Worm (Caenorhabditis elegans) whole organism, L2 larva: Measurements from ENCODE around the gene F45E1.2.

Experiments used
- Y55F3AM.14 ChIP-seq: fragments of 200-800 bp; sonication (Bioruptor generic); optimal IDR thresholded peaks from 2 replicates; lab custom pipeline; 2018; ENCODE audit warnings: mild to moderate bottlenecking, missing genetic modification characterization, missing compliant biosample characterization
- ZK546.5 ChIP-seq: sonication (generic microtip); optimal IDR thresholded peaks from 2 replicates; lab custom pipeline; 2017; ENCODE audit warnings: missing biosample characterization, missing genetic modification characterization
- alr-1 ChIP-seq: fragments of 150-350 bp; optimal IDR thresholded peaks from 2 replicates; lab custom pipeline; 2014; ENCODE audit warnings: missing biosample characterization, missing genetic modification characterization
- aly-2 ChIP-seq: fragments of 150-350 bp; optimal IDR thresholded peaks from 2 replicates; lab custom pipeline; 2014; ENCODE audit warnings: missing biosample characterization, missing genetic modification characterization
- ama-1 ChIP-seq: fragments of 150-350 bp; optimal IDR thresholded peaks from 2 replicates; lab custom pipeline; 2018; ENCODE audit warnings: inconsistent platforms
- blmp-1 ChIP-seq: sonication (generic microtip); optimal IDR thresholded peaks from 2 replicates; lab custom pipeline; 2017; ENCODE audit warnings: missing genetic modification characterization, mild to moderate bottlenecking, missing compliant biosample characterization, antibody characterized with exemption, moderate library complexity; ENCODE audit not compliant: insufficient read depth
- ceh-16 ChIP-seq: fragments of 150-350 bp; optimal IDR thresholded peaks from 2 replicates; lab custom pipeline; 2014; ENCODE audit warnings: missing biosample characterization, missing genetic modification characterization
- crh-2 ChIP-seq: sonication (generic microtip); optimal IDR thresholded peaks from 2 replicates; lab custom pipeline; 2017; ENCODE audit warnings: missing biosample characterization, missing genetic modification characterization
- dmd-4 ChIP-seq: sonication (generic microtip); optimal IDR thresholded peaks from 2 replicates; lab custom pipeline; 2017; ENCODE audit warnings: missing biosample characterization, missing genetic modification characterization
- egl-27 ChIP-seq: sonication (generic microtip); optimal IDR thresholded peaks from 3 replicates; lab custom pipeline; 2017; ENCODE audit warnings: missing biosample characterization, missing genetic modification reagents, missing genetic modification characterization
- elt-1 ChIP-seq: fragments of 150-350 bp; optimal IDR thresholded peaks from 2 replicates; lab custom pipeline; 2014; ENCODE audit warnings: missing biosample characterization, missing genetic modification characterization
- elt-3 ChIP-seq: sonication (generic microtip); optimal IDR thresholded peaks from 2 replicates; lab custom pipeline; 2017; ENCODE audit warnings: missing biosample characterization, missing genetic modification characterization
- fos-1 ChIP-seq: fragments of 150-350 bp; optimal IDR thresholded peaks from 2 replicates; lab custom pipeline; 2014; ENCODE audit warnings: missing biosample characterization, missing genetic modification characterization
- gmeb-1 ChIP-seq: fragments of 150-350 bp; optimal IDR thresholded peaks from 2 replicates; lab custom pipeline; 2014; ENCODE audit warnings: missing biosample characterization, missing genetic modification characterization
- lin-11 ChIP-seq: fragments of 150-350 bp; sonication (generic microtip); optimal IDR thresholded peaks from 2 replicates; lab custom pipeline; 2014; ENCODE audit warnings: missing biosample characterization, missing genetic modification characterization, inconsistent platforms, mixed read lengths
- lin-13 ChIP-seq: fragments of 150-350 bp; optimal IDR thresholded peaks from 2 replicates; lab custom pipeline; 2014; ENCODE audit warnings: missing biosample characterization, missing genetic modification reagents, missing genetic modification characterization
- lin-39 ChIP-seq: fragments of 150-350 bp; optimal IDR thresholded peaks from 2 replicates; lab custom pipeline; 2014; ENCODE audit warnings: missing biosample characterization, missing genetic modification reagents, missing genetic modification characterization
- lsy-2 ChIP-seq, 2 experiments: fragments of 150-350 bp in 1 of 2; sonication (generic microtip) in 1 of 2; optimal IDR thresholded peaks; 2 replicates each; lab custom pipeline; 2014 to 2017; ENCODE audit warnings: missing biosample characterization in 2 of 2, missing genetic modification characterization in 2 of 2
- mbf-1 ChIP-seq: sonication (generic microtip); optimal IDR thresholded peaks from 2 replicates; lab custom pipeline; 2017; ENCODE audit warnings: missing biosample characterization, missing genetic modification characterization
- mdl-1 ChIP-seq, 2 experiments: fragments of 150-350 bp in 1 of 2; sonication (generic microtip) in 1 of 2; optimal IDR thresholded peaks; 2 replicates each; lab custom pipeline; 2017; ENCODE audit warnings: missing biosample characterization in 2 of 2, missing genetic modification characterization in 2 of 2
- nhr-11 ChIP-seq: fragments of 150-350 bp; optimal IDR thresholded peaks from 2 replicates; lab custom pipeline; 2014; ENCODE audit warnings: missing biosample characterization, missing genetic modification characterization
- nhr-12 ChIP-seq: fragments of 150-350 bp; optimal IDR thresholded peaks from 2 replicates; lab custom pipeline; 2014; ENCODE audit warnings: missing biosample characterization, missing genetic modification characterization
- nhr-129 ChIP-seq: fragments of 150-350 bp; optimal IDR thresholded peaks from 2 replicates; lab custom pipeline; 2014; ENCODE audit warnings: missing biosample characterization, missing genetic modification characterization
- nhr-21 ChIP-seq: fragments of 150-350 bp; optimal IDR thresholded peaks from 2 replicates; lab custom pipeline; 2014; ENCODE audit warnings: missing biosample characterization, missing genetic modification characterization
- nhr-23 ChIP-seq: fragments of 150-350 bp; optimal IDR thresholded peaks from 2 replicates; lab custom pipeline; 2014; ENCODE audit warnings: missing biosample characterization, missing genetic modification reagents, missing genetic modification characterization
- nhr-237 ChIP-seq: fragments of 150-350 bp; optimal IDR thresholded peaks from 2 replicates; lab custom pipeline; 2014; ENCODE audit warnings: missing biosample characterization, missing genetic modification characterization
- nhr-25 ChIP-seq: fragments of 150-350 bp; sonication (generic microtip); optimal IDR thresholded peaks from 3 replicates; lab custom pipeline; 2014; ENCODE audit warnings: missing biosample characterization, missing genetic modification characterization
- nhr-6 ChIP-seq: fragments of 150-350 bp; optimal IDR thresholded peaks from 2 replicates; lab custom pipeline; 2014; ENCODE audit warnings: missing biosample characterization, missing genetic modification characterization
- nhr-77 ChIP-seq: fragments of 150-350 bp; optimal IDR thresholded peaks from 2 replicates; lab custom pipeline; 2014; ENCODE audit warnings: missing biosample characterization, missing genetic modification characterization
- peb-1 ChIP-seq: fragments of 150-350 bp; optimal IDR thresholded peaks from 2 replicates; lab custom pipeline; 2014; ENCODE audit warnings: missing biosample characterization, missing genetic modification characterization
- sem-4 ChIP-seq: fragments of 150-350 bp; optimal IDR thresholded peaks from 2 replicates; lab custom pipeline; 2014; ENCODE audit warnings: missing biosample characterization, missing genetic modification reagents, missing genetic modification characterization
- skn-1 ChIP-seq: sonication (generic microtip); optimal IDR thresholded peaks from 2 replicates; lab custom pipeline; 2017; ENCODE audit warnings: missing biosample characterization, missing genetic modification characterization
- sma-3 ChIP-seq: sonication (generic microtip); optimal IDR thresholded peaks from 2 replicates; lab custom pipeline; 2016; ENCODE audit warnings: missing genetic modification reagents, missing genetic modification characterization, missing compliant biosample characterization
- sma-9 ChIP-seq, 2 experiments: fragments of 150-350 bp in 1 of 2; sonication (generic microtip) in 1 of 2; optimal IDR thresholded peaks; 2 replicates each; lab custom pipeline; 2014 to 2016; ENCODE audit warnings: missing genetic modification characterization in 2 of 2, mild to moderate bottlenecking in 1 of 2, missing biosample characterization in 1 of 2, missing compliant biosample characterization in 1 of 2, missing genetic modification reagents in 1 of 2, moderate library complexity in 1 of 2
- snpc-4 ChIP-seq: fragments of 150-350 bp; optimal IDR thresholded peaks from 2 replicates; lab custom pipeline; 2014; ENCODE audit warnings: missing biosample characterization, missing genetic modification characterization
- unc-39 ChIP-seq: fragments of 150-350 bp; optimal IDR thresholded peaks from 2 replicates; lab custom pipeline; 2014; ENCODE audit warnings: missing biosample characterization, missing genetic modification characterization
- unc-55 ChIP-seq: fragments of 150-350 bp; sonication (generic microtip); optimal IDR thresholded peaks from 3 replicates; lab custom pipeline; 2014; ENCODE audit warnings: missing biosample characterization, missing genetic modification reagents, missing genetic modification characterization
- ztf-1 ChIP-seq: fragments of 200-800 bp; sonication (Bioruptor generic); conservative IDR thresholded peaks from 2 replicates; pipeline ENCODE4 v1.3.6; 2022; ENCODE audit warnings: missing genetic modification characterization, missing compliant biosample characterization
- ztf-11 ChIP-seq: sonication (generic microtip); optimal IDR thresholded peaks from 2 replicates; lab custom pipeline; 2017; ENCODE audit warnings: missing biosample characterization, missing genetic modification characterization
- ztf-4 ChIP-seq: fragments of 150-350 bp; optimal IDR thresholded peaks from 2 replicates; lab custom pipeline; 2014; ENCODE audit warnings: missing biosample characterization, missing genetic modification characterization

The F45E1.2 gene

DNA sequence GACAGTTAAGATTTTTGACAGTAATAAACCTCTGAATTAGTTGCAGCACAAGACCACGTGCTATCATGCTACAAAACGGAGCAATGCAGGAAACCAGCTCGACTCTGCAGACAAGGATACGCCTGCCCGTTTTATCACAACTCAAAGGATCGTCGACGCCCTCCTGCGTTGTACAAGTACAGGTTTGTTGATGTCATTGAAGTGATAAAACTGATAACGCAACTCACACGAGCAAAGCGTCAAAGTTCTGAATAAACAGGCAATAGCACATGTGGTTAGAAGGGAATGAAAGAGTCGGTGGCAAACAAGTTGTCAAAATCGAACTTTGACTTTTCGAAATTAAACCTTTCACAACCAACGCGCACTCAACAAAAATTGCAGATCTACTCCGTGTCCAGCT is 19.2 kb downstream of the F45E1.2 start:
- TF ChIP-seq sma-9 (GFP tag; optimal IDR thresholded peaks at IDR 0.05; lab: Kevin White, UChicago), result peak; percentile 53
- no peak for TF ChIP-seq sma-9 (tag; optimal IDR thresholded peaks at IDR 0.05; lab: Kevin White, UChicago)
- peak in 1 of 2 experiments; percentile 42 for TF ChIP-seq mdl-1 (tag; optimal IDR thresholded peaks at IDR 0.05; lab: Kevin White, UChicago)
- TF ChIP-seq mbf-1, result no peak
- TF ChIP-seq ZK546.5 (tag; lab: Kevin White, UChicago), result no peak
- no peak for TF ChIP-seq nhr-6 (tag; lab: Kevin White, UChicago)
- TF ChIP-seq sem-4, result no peak
- TF ChIP-seq sma-3, result no peak
- TF ChIP-seq ama-1 (lab: Kevin White, UChicago), result no peak
- TF ChIP-seq fos-1 (tag; lab: Kevin White, UChicago), result peak; percentile 30
- no peak for TF ChIP-seq nhr-12
- no peak for TF ChIP-seq peb-1 (tag; lab: Kevin White, UChicago)
- TF ChIP-seq crh-2, result peak; percentile 56
- TF ChIP-seq lin-11 (tag; lab: Kevin White, UChicago), result no peak
- TF ChIP-seq lin-13, result no peak
- TF ChIP-seq dmd-4 (tag; lab: Kevin White, UChicago), result no peak
- TF ChIP-seq ztf-1 (GFP tag; lab: Robert Waterston, UW), result no peak
- TF ChIP-seq gmeb-1 (tag; lab: Kevin White, UChicago), result peak; percentile 2
- TF ChIP-seq nhr-129, result peak; percentile 61

- TF ChIP-seq lin-39 (tag; lab: Kevin White, UChicago), result no peak
- peak; percentile 9 for TF ChIP-seq ama-1 (lab: Kevin White, UChicago)
- TF ChIP-seq gmeb-1 (tag; lab: Kevin White, UChicago), result no peak
- TF ChIP-seq skn-1 (tag; lab: Kevin White, UChicago), result no peak
- peak; percentile 25 for TF ChIP-seq sma-3
- no peak for TF ChIP-seq nhr-6 (tag; lab: Kevin White, UChicago)
- TF ChIP-seq ztf-1 (GFP tag; lab: Robert Waterston, UW), result no peak
- no peak for TF ChIP-seq snpc-4 (tag; lab: Kevin White, UChicago)
- peak; percentile 33 for TF ChIP-seq nhr-129
- TF ChIP-seq blmp-1 (tag; lab: Kevin White, UChicago), result peak; percentile 20
- peak in 1 of 2 experiments; percentile 63 for TF ChIP-seq lsy-2 (tag; optimal IDR thresholded peaks at IDR 0.05; lab: Kevin White, UChicago)
- no peak for TF ChIP-seq elt-3 (tag; lab: Kevin White, UChicago)
- TF ChIP-seq mdl-1 (tag; optimal IDR thresholded peaks at IDR 0.05; lab: Kevin White, UChicago), result no peak
- TF ChIP-seq nhr-77 (tag; lab: Kevin White, UChicago), result no peak
- TF ChIP-seq dmd-4 (tag; lab: Kevin White, UChicago), result no peak
- TF ChIP-seq sma-9 (GFP tag; optimal IDR thresholded peaks at IDR 0.05; lab: Kevin White, UChicago), result peak; percentile 52
- no peak for TF ChIP-seq sma-9 (tag; optimal IDR thresholded peaks at IDR 0.05; lab: Kevin White, UChicago)
- TF ChIP-seq alr-1 (tag; lab: Kevin White, UChicago), result no peak
- peak; percentile 31 for TF ChIP-seq nhr-25
- peak; percentile 36 for TF ChIP-seq crh-2
- TF ChIP-seq nhr-12, result no peak
- no peak for TF ChIP-seq egl-27 (tag; lab: Kevin White, UChicago)
Observed at ce11 chrX:8026709-8027108, 23.2 kb downstream of the F45E1.2 start.

- TF ChIP-seq sma-9 (GFP tag; optimal IDR thresholded peaks at IDR 0.05; lab: Kevin White, UChicago) (no peak), sma-9 (tag; optimal IDR thresholded peaks at IDR 0.05; lab: Kevin White, UChicago) (no peak), ztf-1 (GFP tag; lab: Robert Waterston, UW) (no peak), ztf-11 (no peak), nhr-129 (no peak), Y55F3AM.14 (no peak), dmd-4 (tag; lab: Kevin White, UChicago) (no peak), gmeb-1 (tag; lab: Kevin White, UChicago) (no peak), nhr-77 (tag; lab: Kevin White, UChicago) (no peak), egl-27 (tag; lab: Kevin White, UChicago) (no peak), nhr-237 (tag; lab: Kevin White, UChicago) (no peak), elt-1 (tag; lab: Kevin White, UChicago) (no peak), snpc-4 (tag; lab: Kevin White, UChicago) (no peak), ZK546.5 (tag; lab: Kevin White, UChicago) (no peak), nhr-23 (tag; lab: Kevin White, UChicago) (no peak), elt-3 (tag; lab: Kevin White, UChicago) (no peak), nhr-12 (no peak), nhr-25 (no peak), ztf-4 (tag; lab: Kevin White, UChicago) (no peak), nhr-21 (tag; lab: Kevin White, UChicago) (no peak)
Observed at ce11 chrX:8027509-8027908, 24.0 kb downstream of the F45E1.2 start.

DNA sequence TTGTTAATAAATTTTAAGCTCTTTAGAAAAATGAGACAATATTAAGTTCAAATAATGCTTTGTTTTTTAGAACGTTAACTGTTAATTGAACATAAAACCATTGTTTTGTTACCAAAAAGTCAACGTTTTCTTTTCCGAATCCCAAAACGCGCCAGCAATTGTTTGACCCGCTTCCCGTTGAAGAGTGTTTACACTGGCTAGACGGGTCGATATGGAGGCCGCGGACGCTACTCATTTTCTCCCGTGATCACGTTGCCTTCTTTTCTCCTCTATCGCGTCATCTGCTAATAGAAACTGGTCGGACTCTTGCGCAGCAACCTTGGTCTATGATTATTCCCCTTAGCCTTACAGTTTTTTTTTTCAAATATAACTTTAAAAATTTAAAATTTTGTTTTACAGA is 25.5 kb downstream of the F45E1.2 start, which contains the start of gene C34D10.1:
Gene C34D10.1, plus strand, starts transcription at position 400 of the 400 bp plus-strand sequence.
- TF ChIP-seq ztf-11 (no peak), gmeb-1 (tag; lab: Kevin White, UChicago) (peak; percentile 56), nhr-77 (tag; lab: Kevin White, UChicago) (no peak), blmp-1 (tag; lab: Kevin White, UChicago) (peak; percentile 65), unc-39 (tag; lab: Kevin White, UChicago) (no peak), snpc-4 (tag; lab: Kevin White, UChicago) (peak; percentile 14), mdl-1 (tag; optimal IDR thresholded peaks at IDR 0.05; lab: Kevin White, UChicago) (peak in 1 of 2 experiments; percentile 2), egl-27 (tag; lab: Kevin White, UChicago) (peak; percentile 28), aly-2 (tag; lab: Kevin White, UChicago) (no peak), nhr-23 (tag; lab: Kevin White, UChicago) (no peak), nhr-11 (tag; lab: Kevin White, UChicago) (no peak), elt-1 (tag; lab: Kevin White, UChicago) (no peak), peb-1 (tag; lab: Kevin White, UChicago) (no peak), dmd-4 (tag; lab: Kevin White, UChicago) (no peak), lsy-2 (tag; optimal IDR thresholded peaks at IDR 0.05; lab: Kevin White, UChicago) (peak in 1 of 2 experiments; percentile 77), elt-3 (tag; lab: Kevin White, UChicago) (no peak), alr-1 (tag; lab: Kevin White, UChicago) (no peak), skn-1 (tag; lab: Kevin White, UChicago) (no peak), unc-55 (GFP tag; lab: Kevin White, UChicago) (no peak), ama-1 (lab: Kevin White, UChicago) (peak; percentile 22), lin-11 (tag; lab: Kevin White, UChicago) (peak; percentile 73), fos-1 (tag; lab: Kevin White, UChicago) (peak; percentile 63), nhr-25 (peak; percentile 82), sem-4 (peak; percentile 86), ceh-16 (no peak), nhr-6 (tag; lab: Kevin White, UChicago) (peak; percentile 21)
